Fruit fly (Drosophila melanogaster) whole organism, embryonic: ENCODE results near the gene mRpL48.

Experiments used
- Abd-B ChIP-seq: fragments of 200-800 bp; sonication (Bioruptor generic); optimal IDR thresholded peaks from 2 replicates; lab custom pipeline; 2018; ENCODE audit warnings: missing biosample characterization, mild to moderate bottlenecking, missing genetic modification characterization, moderate library complexity
- Ada2b ChIP-seq: fragments of 200-800 bp; sonication (Bioruptor generic); IDR thresholded peaks from 2 replicates; pipeline ENCODE4 v1.3.6; 2022; ENCODE audit warnings: missing biosample characterization, missing genetic modification characterization
- Blimp-1 ChIP-seq: fragments of 200-800 bp; sonication (Bioruptor generic); optimal IDR thresholded peaks from 3 replicates; lab custom pipeline; 2018; ENCODE audit warnings: missing biosample characterization, missing genetic modification characterization, mild to moderate bottlenecking, moderate library complexity, missing genetic modification reagents
- CG10979 ChIP-seq: fragments of 200-800 bp; sonication (Bioruptor generic); optimal IDR thresholded peaks from 2 replicates; lab custom pipeline; 2018; ENCODE audit warnings: missing biosample characterization, mild to moderate bottlenecking, missing genetic modification characterization, moderate library complexity
- CG11085 ChIP-seq: fragments of 200-800 bp; sonication (Bioruptor generic); IDR thresholded peaks from 2 replicates; pipeline ENCODE4 v1.3.6; 2022; ENCODE audit warnings: missing biosample characterization, missing genetic modification characterization
- CG11504 ChIP-seq: fragments of 200-800 bp; sonication (Bioruptor generic); optimal IDR thresholded peaks from 3 replicates; lab custom pipeline; 2019; ENCODE audit warnings: missing biosample characterization, mild to moderate bottlenecking, missing genetic modification characterization, moderate library complexity
- CG12236 ChIP-seq: fragments of 200-800 bp; sonication (Bioruptor generic); optimal IDR thresholded peaks from 2 replicates; lab custom pipeline; 2016; ENCODE audit warnings: missing biosample characterization, missing genetic modification characterization
- CG12769 ChIP-seq: fragments of 200-800 bp; sonication (Bioruptor generic); optimal IDR thresholded peaks from 2 replicates; lab custom pipeline; 2019; ENCODE audit warnings: missing biosample characterization, mild to moderate bottlenecking, missing genetic modification characterization, moderate library complexity
- CG17359 ChIP-seq: fragments of 200-800 bp; sonication (Bioruptor generic); optimal IDR thresholded peaks from 3 replicates; lab custom pipeline; 2018; ENCODE audit warnings: missing biosample characterization, mild to moderate bottlenecking, missing genetic modification characterization, moderate library complexity
- CG17568 ChIP-seq: fragments of 200-800 bp; sonication (Bioruptor generic); optimal IDR thresholded peaks from 2 replicates; lab custom pipeline; 2018; ENCODE audit warnings: missing biosample characterization, mild to moderate bottlenecking, missing genetic modification characterization, moderate library complexity
- CG1792 ChIP-seq: fragments of 200-800 bp; sonication (Bioruptor generic); optimal IDR thresholded peaks from 2 replicates; lab custom pipeline; 2016; ENCODE audit warnings: missing biosample characterization, missing genetic modification characterization
- CG30020 ChIP-seq: fragments of 200-800 bp; optimal IDR thresholded peaks from 2 replicates; lab custom pipeline; 2019; ENCODE audit warnings: missing biosample characterization, mild to moderate bottlenecking, missing genetic modification characterization, moderate library complexity
- CG32532 ChIP-seq: fragments of 200-800 bp; sonication (Bioruptor generic); IDR thresholded peaks from 2 replicates; pipeline ENCODE4 v1.3.6; 2022; ENCODE audit warnings: missing biosample characterization, missing genetic modification characterization
- CG6765 ChIP-seq: fragments of 200-800 bp; sonication (Bioruptor generic); optimal IDR thresholded peaks from 3 replicates; lab custom pipeline; 2017; ENCODE audit warnings: missing biosample characterization, mild to moderate bottlenecking, missing genetic modification characterization
- CG7987 ChIP-seq: fragments of 200-800 bp; sonication (Bioruptor generic); optimal IDR thresholded peaks from 2 replicates; lab custom pipeline; 2018; ENCODE audit warnings: missing biosample characterization, mild to moderate bottlenecking, missing genetic modification characterization, moderate library complexity
- CG8290 ChIP-seq, 3 experiments: fragments of 200-800 bp; sonication (Bioruptor generic); optimal IDR thresholded peaks; 2 replicates each; lab custom pipeline; 2016 to 2019; ENCODE audit warnings: missing biosample characterization in 3 of 3, missing genetic modification characterization in 3 of 3, mild to moderate bottlenecking in 2 of 3, moderate library complexity in 1 of 3
- Dek ChIP-seq: fragments of 200-800 bp; sonication (Bioruptor generic); optimal IDR thresholded peaks from 3 replicates; lab custom pipeline; 2019; ENCODE audit warnings: missing biosample characterization, mild to moderate bottlenecking, missing genetic modification characterization, moderate library complexity
- Fer1 ChIP-seq: fragments of 200-800 bp; sonication (Bioruptor generic); optimal IDR thresholded peaks from 2 replicates; lab custom pipeline; 2017; ENCODE audit warnings: missing biosample characterization, mild to moderate bottlenecking, missing genetic modification characterization
- Gug ChIP-seq: fragments of 200-800 bp; sonication (Bioruptor generic); IDR thresholded peaks from 4 replicates; pipeline ENCODE4 v1.3.6; 2022; ENCODE audit warnings: missing biosample characterization, missing genetic modification characterization
- HLH4C ChIP-seq: fragments of 200-800 bp; sonication (Bioruptor generic); IDR thresholded peaks from 3 replicates; pipeline ENCODE4 v1.3.6; 2022; ENCODE audit warnings: missing biosample characterization, missing genetic modification characterization; ENCODE audit not compliant: partially characterized antibody
- Mad ChIP-seq: fragments of 200-800 bp; sonication (Bioruptor generic); optimal IDR thresholded peaks from 2 replicates; lab custom pipeline; 2016; ENCODE audit warnings: missing biosample characterization, missing genetic modification characterization
- Neu2 ChIP-seq: fragments of 200-800 bp; sonication (Bioruptor generic); optimal IDR thresholded peaks from 3 replicates; lab custom pipeline; 2016; ENCODE audit warnings: missing biosample characterization, missing genetic modification characterization, borderline replicate concordance
- Nf-YB ChIP-seq: fragments of 200-800 bp; sonication (Bioruptor generic); optimal IDR thresholded peaks from 3 replicates; lab custom pipeline; 2019; ENCODE audit warnings: missing biosample characterization, mild to moderate bottlenecking, missing genetic modification characterization, moderate library complexity
- Pdp1 ChIP-seq, 2 experiments: fragments of 200-800 bp; sonication (Bioruptor generic); optimal IDR thresholded peaks; 3 replicates each; lab custom pipeline; 2016; ENCODE audit warnings: missing biosample characterization in 2 of 2, missing genetic modification characterization in 2 of 2, mild to moderate bottlenecking in 1 of 2, moderate library complexity in 1 of 2
- Rfx ChIP-seq: fragments of 200-800 bp; sonication (Bioruptor generic); IDR thresholded peaks from 2 replicates; pipeline ENCODE4 v1.3.6; 2022; ENCODE audit warnings: missing biosample characterization, missing genetic modification characterization
- Sry-β ChIP-seq: fragments of 200-800 bp; sonication (Bioruptor generic); optimal IDR thresholded peaks from 2 replicates; lab custom pipeline; 2018; ENCODE audit warnings: missing biosample characterization, mild to moderate bottlenecking, missing genetic modification characterization, moderate library complexity
- Trl ChIP-seq, 3 experiments: fragments of >200 bp in 2 of 3; fragments of 200-800 bp in 1 of 3; sonication (Bioruptor generic) in 1 of 3; optimal IDR thresholded peaks; 2 replicates in 1 of 3; 3 replicates in 2 of 3; lab custom pipeline; 2016 to 2017; ENCODE audit warnings: missing biosample characterization in 1 of 3, missing genetic modification characterization in 1 of 3
- amos ChIP-seq: fragments of 200-800 bp; sonication (Bioruptor generic); IDR thresholded peaks from 2 replicates; pipeline ENCODE4 v1.3.6; 2022; ENCODE audit warnings: missing biosample characterization, missing genetic modification characterization; ENCODE audit not compliant: partially characterized antibody
- bigmax ChIP-seq: fragments of 200-800 bp; sonication (Bioruptor generic); optimal IDR thresholded peaks from 2 replicates; lab custom pipeline; 2018; ENCODE audit warnings: missing biosample characterization, mild to moderate bottlenecking, missing genetic modification characterization
- fd102C ChIP-seq: fragments of 200-800 bp; sonication (Bioruptor generic); optimal IDR thresholded peaks from 2 replicates; lab custom pipeline; 2018; ENCODE audit warnings: missing biosample characterization, mild to moderate bottlenecking, missing genetic modification characterization, moderate library complexity
- fru ChIP-seq: fragments of >200 bp; optimal IDR thresholded peaks from 2 replicates; lab custom pipeline; 2017
- fu2 ChIP-seq: fragments of 200-800 bp; sonication (Bioruptor generic); optimal IDR thresholded peaks from 2 replicates; lab custom pipeline; 2016; ENCODE audit warnings: missing biosample characterization, missing genetic modification characterization
- gfzf ChIP-seq: fragments of 200-800 bp; sonication (Bioruptor generic); optimal IDR thresholded peaks from 2 replicates; lab custom pipeline; 2016; ENCODE audit warnings: missing biosample characterization, mild to moderate bottlenecking, missing genetic modification characterization, moderate library complexity
- hb ChIP-seq: fragments of 200-800 bp; sonication (Bioruptor generic); IDR thresholded peaks from 3 replicates; pipeline ENCODE4 v1.3.6; 2022; ENCODE audit warnings: missing biosample characterization, missing genetic modification characterization; ENCODE audit not compliant: partially characterized antibody
- her ChIP-seq: fragments of 200-800 bp; sonication (Bioruptor generic); optimal IDR thresholded peaks from 2 replicates; lab custom pipeline; 2016; ENCODE audit warnings: missing biosample characterization, missing genetic modification characterization
- hkb ChIP-seq, 2 experiments: fragments of 200-800 bp in 1 of 2; fragments of >200 bp in 1 of 2; sonication (Bioruptor generic) in 1 of 2; IDR thresholded peaks in 1 of 2; optimal IDR thresholded peaks in 1 of 2; 2 replicates each; pipeline versions ENCODE4 v1.3.6 to Lab custom; 2017 to 2022; ENCODE audit warnings: missing biosample characterization in 1 of 2, missing genetic modification characterization in 1 of 2
- jing ChIP-seq: fragments of 200-800 bp; sonication (Bioruptor generic); optimal IDR thresholded peaks from 2 replicates; lab custom pipeline; 2018; ENCODE audit warnings: missing biosample characterization, mild to moderate bottlenecking, missing genetic modification characterization
- lola ChIP-seq, 3 experiments: fragments of >200 bp in 2 of 3; fragments of 200-800 bp in 1 of 3; sonication (Bioruptor generic) in 1 of 3; optimal IDR thresholded peaks; 2 replicates each; lab custom pipeline; 2017 to 2019; ENCODE audit warnings: missing biosample characterization in 3 of 3, missing genetic modification characterization in 3 of 3, mild to moderate bottlenecking in 1 of 3, moderate library complexity in 1 of 3
- nerfin-2 ChIP-seq: fragments of 200-800 bp; sonication (Bioruptor generic); IDR thresholded peaks from 2 replicates; pipeline ENCODE4 v1.3.6; 2022; ENCODE audit warnings: missing biosample characterization, missing genetic modification characterization; ENCODE audit not compliant: partially characterized antibody
- nmo ChIP-seq: fragments of 200-800 bp; sonication (Bioruptor generic); optimal IDR thresholded peaks from 2 replicates; lab custom pipeline; 2018; ENCODE audit warnings: missing biosample characterization, mild to moderate bottlenecking, missing genetic modification characterization, moderate library complexity
- odd ChIP-seq: fragments of 200-800 bp; sonication (Bioruptor generic); optimal IDR thresholded peaks from 2 replicates; lab custom pipeline; 2017; ENCODE audit warnings: missing biosample characterization, mild to moderate bottlenecking, missing genetic modification characterization
- onecut ChIP-seq: fragments of 200-800 bp; sonication (Bioruptor generic); IDR thresholded peaks from 2 replicates; pipeline ENCODE4 v1.3.6; 2022; ENCODE audit warnings: missing biosample characterization, missing genetic modification characterization
- org-1 ChIP-seq: fragments of 200-800 bp; sonication (Bioruptor generic); optimal IDR thresholded peaks from 2 replicates; lab custom pipeline; 2017; ENCODE audit warnings: missing biosample characterization, missing genetic modification characterization
- salm ChIP-seq: fragments of 200-800 bp; sonication (Bioruptor generic); optimal IDR thresholded peaks from 2 replicates; lab custom pipeline; 2018; ENCODE audit warnings: missing biosample characterization, mild to moderate bottlenecking, missing genetic modification characterization
- tgo ChIP-seq: fragments of 200-800 bp; sonication (Bioruptor generic); IDR thresholded peaks from 3 replicates; pipeline ENCODE4 v1.3.6; 2022; ENCODE audit warnings: missing biosample characterization, missing genetic modification characterization
- toy ChIP-seq: fragments of 200-800 bp; sonication (Bioruptor generic); IDR thresholded peaks from 2 replicates; pipeline ENCODE4 v1.3.6; 2022; ENCODE audit warnings: missing biosample characterization, missing genetic modification characterization
- trh ChIP-seq: fragments of 200-800 bp; sonication (Bioruptor generic); optimal IDR thresholded peaks from 2 replicates; lab custom pipeline; 2016; ENCODE audit warnings: missing biosample characterization, missing genetic modification characterization

mRpL48 gene

dm6 chr2L:1737057-1737581, 26.9 kb downstream of the mRpL48 start (continued):
- TF ChIP-seq onecut: peak; percentile 35; the same call in 1 of the 2 replicates
- peak; percentile 88 for TF ChIP-seq CG10979 (tag; lab: Kevin White, UChicago)
- TF ChIP-seq jing (GFP tag; lab: Kevin White, UChicago): peak; percentile 87
- TF ChIP-seq fu2 (GFP tag; lab: Kevin White, UChicago): peak; percentile 83
- TF ChIP-seq Sry-β (GFP tag; lab: Kevin White, UChicago): no peak
- TF ChIP-seq org-1 (GFP tag; lab: Kevin White, UChicago): peak; percentile 93
- peak; percentile 81 for TF ChIP-seq Fer1 (GFP tag; lab: Kevin White, UChicago)
- TF ChIP-seq fru (lab: Kevin White, UChicago): no peak
- TF ChIP-seq tgo (GFP tag; lab: Robert Waterston, UW): peak; percentile 86
- peak; percentile 73 for TF ChIP-seq Dek (tag; lab: Kevin White, UChicago)
- TF ChIP-seq Blimp-1 (GFP tag; lab: Kevin White, UChicago): peak; percentile 85
- peak; percentile 89 to 92 for TF ChIP-seq Pdp1 (GFP tag; optimal IDR thresholded peaks at IDR 0.05; lab: Kevin White, UChicago)
- TF ChIP-seq odd (GFP tag; lab: Kevin White, UChicago): peak; percentile 61
- peak; percentile 39 for TF ChIP-seq CG7987 (GFP tag; lab: Kevin White, UChicago)
- peak; percentile 74 for TF ChIP-seq CG1792 (GFP tag; lab: Kevin White, UChicago)
- TF ChIP-seq fd102C (GFP tag; lab: Kevin White, UChicago): no peak
- peak; percentile 72 for TF ChIP-seq her (GFP tag; lab: Kevin White, UChicago)
- TF ChIP-seq Trl (optimal IDR thresholded peaks at IDR 0.05; lab: Kevin White, UChicago): peak; percentile 80 to 90
- TF ChIP-seq Trl (GFP tag; optimal IDR thresholded peaks at IDR 0.05; lab: Kevin White, UChicago): peak; percentile 88
- TF ChIP-seq CG12236 (GFP tag; lab: Kevin White, UChicago): peak; percentile 86
- peak; percentile 12 for TF ChIP-seq CG30020
- TF ChIP-seq Gug: peak; percentile 89
- peak in 1 of 3 experiments; percentile 80 for TF ChIP-seq lola (GFP tag; optimal IDR thresholded peaks at IDR 0.05; lab: Kevin White, UChicago)
- peak; percentile 25; the same call in 1 of the 2 replicates for TF ChIP-seq amos (GFP tag; lab: Robert Waterston, UW)
- TF ChIP-seq toy: peak; percentile 54
- TF ChIP-seq CG11504: peak; percentile 89
- TF ChIP-seq Mad (GFP tag; lab: Kevin White, UChicago): peak; percentile 86
- no peak for TF ChIP-seq gfzf (GFP tag; lab: Kevin White, UChicago)
- peak; percentile 65 for TF ChIP-seq Nf-YB (GFP tag; lab: Kevin White, UChicago)
- TF ChIP-seq CG12769: peak; percentile 87
- no peak for TF ChIP-seq HLH4C
- peak; percentile 64 for TF ChIP-seq salm (tag; lab: Kevin White, UChicago)
- TF ChIP-seq hkb (optimal IDR thresholded peaks at IDR 0.05; lab: Kevin White, UChicago): no peak
- TF ChIP-seq hkb (GFP tag; IDR thresholded peaks at IDR 0.05; lab: Robert Waterston, UW): peak; percentile 84
- TF ChIP-seq CG11085: peak; percentile 48; the same call in 1 of the 2 replicates
- peak; percentile 85 for TF ChIP-seq CG32532
- peak; percentile 90 for TF ChIP-seq Abd-B
- TF ChIP-seq CG8290 (GFP tag; optimal IDR thresholded peaks at IDR 0.05; lab: Kevin White, UChicago): peak; percentile 60
- peak in 1 of 2 experiments; percentile 44 for TF ChIP-seq CG8290 (tag; optimal IDR thresholded peaks at IDR 0.05; lab: Kevin White, UChicago)
- no peak for TF ChIP-seq nerfin-2 (GFP tag; lab: Robert Waterston, UW)
- peak; percentile 21 for TF ChIP-seq bigmax
- peak; percentile 93 for TF ChIP-seq nmo (GFP tag; lab: Kevin White, UChicago)
- TF ChIP-seq CG17568 (GFP tag; lab: Kevin White, UChicago): peak; percentile 69
- peak; percentile 93 for TF ChIP-seq CG17359 (tag; lab: Kevin White, UChicago)
- TF ChIP-seq Ada2b: peak; percentile 79
- peak; percentile 61 for TF ChIP-seq Neu2 (GFP tag; lab: Kevin White, UChicago)
- peak; percentile 68 for TF ChIP-seq Rfx (GFP tag; lab: Robert Waterston, UW)
- peak; percentile 22 for TF ChIP-seq CG6765 (GFP tag; lab: Kevin White, UChicago)
- TF ChIP-seq hb (GFP tag; lab: Robert Waterston, UW): no peak
- peak; percentile 64 for TF ChIP-seq trh (GFP tag; lab: Kevin White, UChicago)
